Fruit fly (Drosophila melanogaster) whole organism, embryonic: ENCODE data around the gene CG9672.

ENCODE experiments used
- BEAF-32 ChIP-seq: fragments of 200-800 bp; sonication (Bioruptor generic); optimal IDR thresholded peaks from 3 replicates; lab custom pipeline; 2017; ENCODE audit warnings: missing biosample characterization, missing genetic modification characterization, mild to moderate bottlenecking, moderate library complexity, missing genetic modification reagents
- CG10267 ChIP-seq: fragments of 200-800 bp; sonication (Bioruptor generic); optimal IDR thresholded peaks from 2 replicates; lab custom pipeline; 2018; ENCODE audit warnings: missing biosample characterization, mild to moderate bottlenecking, missing genetic modification characterization, moderate library complexity
- CG10565 ChIP-seq: fragments of 200-800 bp; sonication (Bioruptor generic); optimal IDR thresholded peaks from 3 replicates; lab custom pipeline; 2016; ENCODE audit warnings: missing biosample characterization, mild to moderate bottlenecking, missing genetic modification characterization
- CG10654 ChIP-seq: fragments of 200-800 bp; sonication (Bioruptor generic); optimal IDR thresholded peaks from 2 replicates; lab custom pipeline; 2016; ENCODE audit warnings: missing biosample characterization, missing genetic modification characterization
- CG11085 ChIP-seq: fragments of 200-800 bp; sonication (Bioruptor generic); IDR thresholded peaks from 2 replicates; pipeline ENCODE4 v1.3.6; 2022; ENCODE audit warnings: missing biosample characterization, missing genetic modification characterization
- CG11560 ChIP-seq: fragments of 200-800 bp; sonication (Bioruptor generic); IDR thresholded peaks from 3 replicates; pipeline ENCODE4 v1.3.6; 2022; ENCODE audit warnings: missing biosample characterization, missing genetic modification characterization
- CG11695 ChIP-seq: fragments of 200-800 bp; sonication (Bioruptor generic); IDR thresholded peaks from 3 replicates; pipeline ENCODE4 v1.3.6; 2022; ENCODE audit warnings: missing biosample characterization, missing genetic modification characterization
- CG14965 ChIP-seq: fragments of 200-800 bp; sonication (Bioruptor generic); optimal IDR thresholded peaks from 2 replicates; lab custom pipeline; 2016; ENCODE audit warnings: missing biosample characterization, missing genetic modification characterization, borderline replicate concordance
- CG17612 ChIP-seq: fragments of 200-800 bp; sonication (Bioruptor generic); IDR thresholded peaks from 2 replicates; pipeline ENCODE4 v1.3.6; 2022; ENCODE audit warnings: missing biosample characterization, missing genetic modification characterization
- CG2199 ChIP-seq: fragments of 200-800 bp; sonication (Bioruptor generic); IDR thresholded peaks from 3 replicates; pipeline ENCODE4 v1.3.6; 2022; ENCODE audit warnings: missing biosample characterization, missing genetic modification characterization
- CG31224 ChIP-seq: fragments of 200-800 bp; sonication (Bioruptor generic); IDR thresholded peaks from 2 replicates; pipeline ENCODE4 v1.3.6; 2022; ENCODE audit warnings: missing biosample characterization, missing genetic modification characterization
- CG3838 ChIP-seq: fragments of 200-800 bp; sonication (Bioruptor generic); optimal IDR thresholded peaks from 3 replicates; lab custom pipeline; 2016; ENCODE audit warnings: missing biosample characterization, missing genetic modification characterization
- CG42726 ChIP-seq: fragments of 200-800 bp; sonication (Bioruptor generic); IDR thresholded peaks from 2 replicates; pipeline ENCODE4 v1.3.6; 2022; ENCODE audit warnings: missing biosample characterization, missing genetic modification characterization; ENCODE audit not compliant: partially characterized antibody
- CG5953 ChIP-seq: fragments of 200-800 bp; sonication (Bioruptor generic); IDR thresholded peaks from 2 replicates; pipeline ENCODE4 v1.3.6; 2022; ENCODE audit warnings: missing biosample characterization, missing genetic modification characterization
- CG6654 ChIP-seq: fragments of 200-800 bp; sonication (Bioruptor generic); optimal IDR thresholded peaks from 2 replicates; lab custom pipeline; 2017; ENCODE audit warnings: missing biosample characterization, mild to moderate bottlenecking, missing genetic modification characterization
- CG6689 ChIP-seq: fragments of 200-800 bp; sonication (Bioruptor generic); IDR thresholded peaks from 2 replicates; pipeline ENCODE4 v1.3.6; 2022; ENCODE audit warnings: missing biosample characterization, missing genetic modification characterization
- CG8359 ChIP-seq: fragments of 200-800 bp; sonication (Bioruptor generic); optimal IDR thresholded peaks from 2 replicates; lab custom pipeline; 2017; ENCODE audit warnings: missing biosample characterization, mild to moderate bottlenecking, missing genetic modification characterization, borderline replicate concordance
- CG9797 ChIP-seq: fragments of 200-800 bp; sonication (Bioruptor generic); optimal IDR thresholded peaks from 3 replicates; lab custom pipeline; 2018; ENCODE audit warnings: missing biosample characterization, mild to moderate bottlenecking, missing genetic modification characterization
- Dad ChIP-seq: fragments of 200-800 bp; sonication (Bioruptor generic); optimal IDR thresholded peaks from 3 replicates; lab custom pipeline; 2016; ENCODE audit warnings: missing biosample characterization, missing genetic modification characterization
- Drgx ChIP-seq: fragments of 200-800 bp; sonication (Bioruptor generic); IDR thresholded peaks from 2 replicates; pipeline ENCODE4 v1.3.6; 2022; ENCODE audit warnings: missing biosample characterization, missing genetic modification characterization
- Gug ChIP-seq: fragments of 200-800 bp; sonication (Bioruptor generic); IDR thresholded peaks from 4 replicates; pipeline ENCODE4 v1.3.6; 2022; ENCODE audit warnings: missing biosample characterization, missing genetic modification characterization
- H2.0 ChIP-seq: fragments of 200-800 bp; sonication (Bioruptor generic); IDR thresholded peaks from 2 replicates; pipeline ENCODE4 v1.3.6; 2022; ENCODE audit warnings: missing biosample characterization, missing genetic modification characterization
- Hr78 ChIP-seq, 2 experiments: fragments of 200-800 bp in 1 of 2; fragments of >200 bp in 1 of 2; sonication (Bioruptor generic) in 1 of 2; optimal IDR thresholded peaks; 2 replicates each; lab custom pipeline; 2017 to 2019; ENCODE audit warnings: missing biosample characterization in 2 of 2, missing genetic modification characterization in 2 of 2, mild to moderate bottlenecking in 1 of 2, moderate library complexity in 1 of 2
- Meics ChIP-seq: fragments of 200-800 bp; sonication (Bioruptor generic); optimal IDR thresholded peaks from 2 replicates; lab custom pipeline; 2017; ENCODE audit warnings: missing biosample characterization, mild to moderate bottlenecking, missing genetic modification characterization
- PHDP ChIP-seq: fragments of 200-800 bp; sonication (Bioruptor generic); optimal IDR thresholded peaks from 3 replicates; lab custom pipeline; 2018; ENCODE audit warnings: missing biosample characterization, mild to moderate bottlenecking, missing genetic modification characterization, moderate library complexity
- Poxn ChIP-seq: fragments of 200-800 bp; sonication (Bioruptor generic); IDR thresholded peaks from 2 replicates; pipeline ENCODE4 v1.3.6; 2022; ENCODE audit warnings: missing biosample characterization, missing genetic modification characterization
- Sox102F ChIP-seq: fragments of 200-800 bp; sonication (Bioruptor generic); optimal IDR thresholded peaks from 2 replicates; lab custom pipeline; 2018; ENCODE audit warnings: missing biosample characterization, mild to moderate bottlenecking, missing genetic modification characterization, moderate library complexity
- Trl ChIP-seq, 3 experiments: fragments of >200 bp in 2 of 3; fragments of 200-800 bp in 1 of 3; sonication (Bioruptor generic) in 1 of 3; optimal IDR thresholded peaks; 2 replicates in 1 of 3; 3 replicates in 2 of 3; lab custom pipeline; 2016 to 2017; ENCODE audit warnings: missing biosample characterization in 1 of 3, missing genetic modification characterization in 1 of 3
- Xrp1 ChIP-seq: fragments of 200-800 bp; sonication (Bioruptor generic); IDR thresholded peaks from 2 replicates; pipeline ENCODE4 v1.3.6; 2022; ENCODE audit warnings: missing biosample characterization, missing genetic modification characterization
- cas ChIP-seq: fragments of 200-800 bp; sonication (Bioruptor generic); IDR thresholded peaks from 2 replicates; pipeline ENCODE4 v1.3.6; 2022; ENCODE audit warnings: missing biosample characterization, missing genetic modification characterization
- cwo ChIP-seq: fragments of 200-800 bp; sonication (Bioruptor generic); optimal IDR thresholded peaks from 3 replicates; lab custom pipeline; 2017; ENCODE audit warnings: missing biosample characterization, missing genetic modification characterization, mild to moderate bottlenecking, moderate library complexity, missing genetic modification reagents
- dmrt11E ChIP-seq: fragments of 200-800 bp; sonication (Bioruptor generic); optimal IDR thresholded peaks from 3 replicates; lab custom pipeline; 2018; ENCODE audit warnings: missing biosample characterization, mild to moderate bottlenecking, missing genetic modification characterization, moderate library complexity
- emc ChIP-seq: fragments of 200-800 bp; sonication (Bioruptor generic); optimal IDR thresholded peaks from 2 replicates; lab custom pipeline; 2016; ENCODE audit warnings: missing biosample characterization, missing genetic modification characterization
- eve ChIP-seq, 2 experiments: fragments of >200 bp; optimal IDR thresholded peaks; 2 replicates each; lab custom pipeline; 2017; ENCODE audit warnings: missing biosample characterization in 2 of 2, missing genetic modification characterization in 2 of 2
- exex ChIP-seq: fragments of 200-800 bp; sonication (Bioruptor generic); optimal IDR thresholded peaks from 4 replicates; lab custom pipeline; 2018; ENCODE audit warnings: missing biosample characterization, mild to moderate bottlenecking, missing genetic modification characterization, moderate library complexity
- eyg ChIP-seq: fragments of 200-800 bp; sonication (Bioruptor generic); optimal IDR thresholded peaks from 3 replicates; lab custom pipeline; 2016; ENCODE audit warnings: missing biosample characterization, missing genetic modification characterization
- grau ChIP-seq: fragments of 200-800 bp; optimal IDR thresholded peaks from 3 replicates; lab custom pipeline; 2019; ENCODE audit warnings: missing biosample characterization, mild to moderate bottlenecking, missing genetic modification characterization, moderate library complexity
- gt ChIP-seq: fragments of 200-800 bp; sonication (Bioruptor generic); IDR thresholded peaks from 2 replicates; pipeline ENCODE4 v1.3.6; 2022; ENCODE audit warnings: missing biosample characterization, missing genetic modification characterization
- inv ChIP-seq: fragments of 200-800 bp; sonication (Bioruptor generic); IDR thresholded peaks from 2 replicates; pipeline ENCODE4 v1.3.6; 2022; ENCODE audit warnings: missing biosample characterization, missing genetic modification characterization; ENCODE audit not compliant: partially characterized antibody
- maf-S ChIP-seq: fragments of 200-800 bp; sonication (Bioruptor generic); optimal IDR thresholded peaks from 2 replicates; lab custom pipeline; 2016; ENCODE audit warnings: missing biosample characterization, missing genetic modification characterization
- prd ChIP-seq, 3 experiments: fragments of >200 bp in 2 of 3; fragments of 200-800 bp in 1 of 3; sonication (Bioruptor generic) in 1 of 3; optimal IDR thresholded peaks in 2 of 3; IDR thresholded peaks in 1 of 3; 2 replicates in 2 of 3; 3 replicates in 1 of 3; pipeline versions ENCODE4 v1.3.6 to Lab custom; 2017 to 2022; ENCODE audit warnings: missing biosample characterization in 1 of 3, missing genetic modification characterization in 1 of 3
- sens-2 ChIP-seq: fragments of 200-800 bp; sonication (Bioruptor generic); IDR thresholded peaks from 2 replicates; pipeline ENCODE4 v1.3.6; 2022; ENCODE audit warnings: missing biosample characterization, missing genetic modification characterization
- sug ChIP-seq: fragments of 200-800 bp; optimal IDR thresholded peaks from 2 replicates; lab custom pipeline; 2019; ENCODE audit warnings: missing biosample characterization, mild to moderate bottlenecking, missing genetic modification characterization, moderate library complexity
- tin ChIP-seq: fragments of 200-800 bp; sonication (Bioruptor generic); optimal IDR thresholded peaks from 3 replicates; lab custom pipeline; 2016; ENCODE audit warnings: missing biosample characterization, missing genetic modification characterization
- unc-4 ChIP-seq: fragments of 200-800 bp; sonication (Bioruptor generic); IDR thresholded peaks from 2 replicates; pipeline ENCODE4 v1.3.6; 2022; ENCODE audit warnings: missing biosample characterization, missing genetic modification characterization; ENCODE audit not compliant: partially characterized antibody
- unpg ChIP-seq: fragments of 200-800 bp; sonication (Bioruptor generic); optimal IDR thresholded peaks from 3 replicates; lab custom pipeline; 2018; ENCODE audit warnings: missing biosample characterization, mild to moderate bottlenecking, missing genetic modification characterization, moderate library complexity
- wek ChIP-seq: fragments of 200-800 bp; sonication (Bioruptor generic); optimal IDR thresholded peaks from 3 replicates; lab custom pipeline; 2018; ENCODE audit warnings: missing biosample characterization, mild to moderate bottlenecking, missing genetic modification characterization, moderate library complexity

The CG9672 gene

DNA sequence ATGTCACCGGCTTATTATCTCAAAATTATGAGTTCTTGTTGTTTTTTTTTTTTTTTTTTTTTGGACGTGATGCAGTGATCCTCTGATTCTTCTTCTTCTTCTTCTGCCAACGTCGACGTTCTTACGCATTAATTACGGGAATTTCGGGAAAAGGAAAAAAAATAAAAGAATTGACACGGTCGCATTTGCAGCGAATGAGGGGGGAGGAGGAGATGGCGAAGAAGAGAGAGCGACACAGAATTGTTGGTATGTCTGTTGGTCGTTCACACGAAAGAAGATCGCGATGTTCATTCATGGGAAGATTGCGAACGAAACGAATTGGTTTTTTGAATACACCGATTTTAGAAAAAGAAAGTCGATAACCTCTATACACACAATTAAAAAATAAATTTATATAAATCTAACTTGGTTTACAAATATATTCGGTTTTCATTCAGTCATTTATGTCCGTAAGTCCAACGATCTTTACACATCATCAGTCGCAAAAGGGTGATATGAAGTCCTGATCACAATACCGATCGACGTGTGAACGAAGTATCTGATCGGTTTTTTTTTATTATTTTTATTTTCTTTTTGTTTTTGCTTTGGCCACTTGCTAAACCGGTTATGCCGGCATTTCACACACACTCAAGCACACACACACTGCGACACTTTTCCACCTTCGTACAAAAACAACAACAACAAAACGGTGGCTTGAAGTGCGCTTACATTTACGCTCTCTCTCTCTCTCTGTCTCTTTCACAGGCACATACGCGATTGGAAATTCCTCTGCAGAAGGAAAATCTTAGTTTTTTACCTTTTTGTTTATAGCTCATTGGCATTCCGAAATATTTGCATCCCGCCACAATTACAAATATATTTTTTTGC, 44.3 kb upstream of the CG9672 start (continued):
- TF ChIP-seq eve (GFP tag; optimal IDR thresholded peaks at IDR 0.05; lab: Kevin White, UChicago) (peak in 1 of 2 experiments; percentile 89), CG31224 (GFP tag; lab: Robert Waterston, UW) (0 out of 2 replicates have a peak, but pooled peaks have one; percentile 20), CG10565 (GFP tag; lab: Kevin White, UChicago) (no peak), tin (peak; percentile 59), dmrt11E (tag; lab: Kevin White, UChicago) (peak; percentile 78), sug (peak; percentile 69), CG14965 (GFP tag; lab: Kevin White, UChicago) (no peak), CG11695 (GFP tag; lab: Robert Waterston, UW) (peak; percentile 63), maf-S (GFP tag; lab: Kevin White, UChicago) (no peak), CG3838 (GFP tag; lab: Kevin White, UChicago) (peak; percentile 15), Poxn (GFP tag; lab: Robert Waterston, UW) (no peak), H2.0 (GFP tag; lab: Robert Waterston, UW) (peak; percentile 60; the same call in 1 of the 2 replicates), CG5953 (GFP tag; lab: Robert Waterston, UW) (no peak), CG6654 (GFP tag; lab: Kevin White, UChicago) (peak; percentile 54), CG10654 (no peak), cwo (GFP tag; lab: Kevin White, UChicago) (peak; percentile 42), Gug (no peak), exex (peak; percentile 22), unc-4 (no peak), gt (GFP tag; lab: Robert Waterston, UW) (no peak), Trl (optimal IDR thresholded peaks at IDR 0.05; lab: Kevin White, UChicago) (peak in 1 of 2 experiments; percentile 48), Trl (GFP tag; optimal IDR thresholded peaks at IDR 0.05; lab: Kevin White, UChicago) (no peak), CG11560 (tag; lab: Robert Waterston, UW) (no peak), CG2199 (GFP tag; lab: Robert Waterston, UW) (no peak), grau (tag; lab: Kevin White, UChicago) (peak; percentile 81), Meics (GFP tag; lab: Kevin White, UChicago) (peak; percentile 74), CG10267 (tag; lab: Kevin White, UChicago) (peak; percentile 78), CG17612 (GFP tag; lab: Robert Waterston, UW) (no peak), inv (GFP tag; lab: Robert Waterston, UW) (no peak), CG11085 (no peak), unpg (GFP tag; lab: Kevin White, UChicago) (peak; percentile 79), prd (optimal IDR thresholded peaks at IDR 0.05; lab: Kevin White, UChicago) (no peak), prd (GFP tag; IDR thresholded peaks at IDR 0.05; lab: Robert Waterston, UW) (peak; percentile 62), Dad (GFP tag; lab: Kevin White, UChicago) (no peak), CG9797 (GFP tag; lab: Kevin White, UChicago) (no peak), CG42726 (no peak), Xrp1 (peak; percentile 67), Sox102F (peak; percentile 71), eyg (no peak), wek (GFP tag; lab: Kevin White, UChicago) (peak; percentile 17), BEAF-32 (GFP tag; lab: Kevin White, UChicago) (no peak), cas (GFP tag; lab: Robert Waterston, UW) (no peak), emc (no peak), CG8359 (GFP tag; lab: Kevin White, UChicago) (peak; percentile 47), Hr78 (GFP tag; optimal IDR thresholded peaks at IDR 0.05; lab: Kevin White, UChicago) (peak in 1 of 2 experiments; percentile 1), PHDP (tag; lab: Kevin White, UChicago) (peak; percentile 84), CG6689 (peak; percentile 75), sens-2 (GFP tag; lab: Robert Waterston, UW) (no peak), Drgx (GFP tag; lab: Robert Waterston, UW) (peak; percentile 86)
